Worm (Caenorhabditis elegans) whole organism, young adult: Measurements from ENCODE around the gene C50C3.1.

Source experiments
- B0019.2 ChIP-seq: fragments of 200-800 bp; sonication (Bioruptor generic); conservative IDR thresholded peaks from 2 replicates; pipeline ENCODE4 v1.3.6; 2022; ENCODE audit warnings: missing genetic modification reagents, missing genetic modification characterization, missing compliant biosample characterization
- B0035.1 ChIP-seq: sonication (generic microtip); optimal IDR thresholded peaks from 2 replicates; lab custom pipeline; 2016; ENCODE audit warnings: missing genetic modification characterization, mild to moderate bottlenecking, missing compliant biosample characterization, missing genotype, missing genetic modification reagents
- D2030.7 ChIP-seq: fragments of 200-800 bp; sonication (Bioruptor generic); IDR thresholded peaks from 2 replicates; pipeline ENCODE4 v1.3.6; 2022; ENCODE audit warnings: missing genetic modification reagents, missing genetic modification characterization, missing compliant biosample characterization
- F37B4.10 ChIP-seq: fragments of 200-800 bp; sonication (Bioruptor generic); IDR thresholded peaks from 2 replicates; pipeline ENCODE4 v1.3.6; 2022; ENCODE audit warnings: missing genetic modification characterization, missing compliant biosample characterization
- F57C9.4 ChIP-seq: sonication (generic microtip); optimal IDR thresholded peaks from 2 replicates; lab custom pipeline; 2017; ENCODE audit warnings: mild to moderate bottlenecking, missing genetic modification characterization, missing compliant biosample characterization
- Y53F4B.3 ChIP-seq: fragments of 200-800 bp; sonication (Bioruptor generic); IDR thresholded peaks from 2 replicates; pipeline ENCODE4 v1.3.6; 2022; ENCODE audit warnings: missing genetic modification reagents, missing genetic modification characterization, missing compliant biosample characterization
- Y67H2A.10 ChIP-seq: fragments of 200-800 bp; sonication (Bioruptor generic); conservative IDR thresholded peaks from 2 replicates; pipeline ENCODE4 v1.3.6; 2022; ENCODE audit warnings: missing genetic modification reagents, missing genetic modification characterization, missing compliant biosample characterization
- Y79H2A.3 ChIP-seq: fragments of 200-800 bp; sonication (Bioruptor generic); conservative IDR thresholded peaks from 2 replicates; pipeline ENCODE4 v1.3.6; 2022; ENCODE audit warnings: missing genetic modification reagents, missing genetic modification characterization, missing compliant biosample characterization
- ama-1 ChIP-seq, 3 experiments: fragments of 150-350 bp in 1 of 3; sonication (generic microtip) in 2 of 3; optimal IDR thresholded peaks; 2 replicates each; lab custom pipeline; 2014 to 2018; ENCODE audit warnings: missing biosample characterization in 2 of 3, missing genetic modification characterization in 2 of 3, missing genetic modification reagents in 2 of 3
- aptf-2 ChIP-seq: fragments of 200-800 bp; sonication (Bioruptor generic); conservative IDR thresholded peaks from 2 replicates; pipeline ENCODE4 v1.3.6; 2022; ENCODE audit warnings: missing genetic modification reagents, missing genetic modification characterization, missing compliant biosample characterization
- attf-3 ChIP-seq: fragments of 200-800 bp; sonication (Bioruptor generic); conservative IDR thresholded peaks from 2 replicates; pipeline ENCODE4 v1.3.6; 2022; ENCODE audit warnings: missing genetic modification reagents, missing genetic modification characterization, missing compliant biosample characterization
- attf-6 ChIP-seq: fragments of 200-800 bp; sonication (Bioruptor generic); IDR thresholded peaks from 2 replicates; pipeline ENCODE4 v1.3.6; 2022; ENCODE audit warnings: missing genetic modification reagents, missing genetic modification characterization, missing compliant biosample characterization
- bed-1 ChIP-seq: fragments of 200-800 bp; sonication (Bioruptor generic); IDR thresholded peaks from 2 replicates; pipeline ENCODE4 v1.3.6; 2022; ENCODE audit warnings: missing genetic modification reagents, missing genetic modification characterization, missing compliant biosample characterization
- cebp-1 ChIP-seq, 2 experiments: fragments of 200-800 bp in 1 of 2; sonication (Bioruptor generic) in 1 of 2; sonication (generic microtip) in 1 of 2; IDR thresholded peaks in 1 of 2; optimal IDR thresholded peaks in 1 of 2; 2 replicates each; pipeline versions ENCODE4 v1.3.6 to Lab custom; 2017 to 2022; ENCODE audit warnings: missing compliant biosample characterization in 2 of 2, missing genetic modification characterization in 2 of 2, mild to moderate bottlenecking in 1 of 2, missing genetic modification reagents in 1 of 2, moderate library complexity in 1 of 2
- ceh-40 ChIP-seq: fragments of 200-800 bp; sonication (Bioruptor generic); IDR thresholded peaks from 2 replicates; pipeline ENCODE4 v1.3.6; 2022; ENCODE audit warnings: missing genetic modification characterization, missing compliant biosample characterization
- efl-1 ChIP-seq: fragments of 150-350 bp; optimal IDR thresholded peaks from 2 replicates; lab custom pipeline; 2014; ENCODE audit warnings: missing biosample characterization, missing genetic modification reagents, missing genetic modification characterization
- egl-18 ChIP-seq: fragments of 200-800 bp; sonication (Bioruptor generic); IDR thresholded peaks from 2 replicates; pipeline ENCODE4 v1.3.6; 2022; ENCODE audit warnings: missing genetic modification reagents, missing genetic modification characterization, missing compliant biosample characterization
- egrh-3 ChIP-seq: fragments of 200-800 bp; sonication (Bioruptor generic); IDR thresholded peaks from 2 replicates; pipeline ENCODE4 v1.3.6; 2022; ENCODE audit warnings: missing genetic modification reagents, missing genetic modification characterization, missing compliant biosample characterization
- ets-4 ChIP-seq: fragments of 200-800 bp; sonication (Bioruptor generic); optimal IDR thresholded peaks from 2 replicates; lab custom pipeline; 2018; ENCODE audit warnings: mild to moderate bottlenecking, missing genetic modification characterization, missing compliant biosample characterization
- gei-17 ChIP-seq: fragments of 200-800 bp; sonication (Bioruptor generic); optimal IDR thresholded peaks from 2 replicates; lab custom pipeline; 2018; ENCODE audit warnings: mild to moderate bottlenecking, missing genetic modification characterization, missing compliant biosample characterization
- hlh-12 ChIP-seq: sonication (generic microtip); optimal IDR thresholded peaks from 2 replicates; lab custom pipeline; 2016; ENCODE audit warnings: missing genetic modification characterization, missing compliant biosample characterization
- hlh-26 ChIP-seq: fragments of 200-800 bp; sonication (Bioruptor generic); conservative IDR thresholded peaks from 2 replicates; pipeline ENCODE4 v1.3.6; 2022; ENCODE audit warnings: missing genetic modification reagents, missing genetic modification characterization, missing compliant biosample characterization
- hmg-1.2 ChIP-seq: fragments of 200-800 bp; sonication (Bioruptor generic); IDR thresholded peaks from 2 replicates; pipeline ENCODE4 v1.3.6; 2022; ENCODE audit warnings: missing genetic modification reagents, missing genetic modification characterization, missing compliant biosample characterization
- hmg-20 ChIP-seq: fragments of 200-800 bp; sonication (Bioruptor generic); IDR thresholded peaks from 2 replicates; pipeline ENCODE4 v1.3.6; 2022; ENCODE audit warnings: missing genetic modification reagents, missing genetic modification characterization, missing compliant biosample characterization
- hrde-1 ChIP-seq: sonication (generic microtip); optimal IDR thresholded peaks from 2 replicates; lab custom pipeline; 2016; ENCODE audit warnings: missing genetic modification characterization, mild to moderate bottlenecking, missing compliant biosample characterization, moderate library complexity, missing genotype, missing genetic modification reagents, borderline replicate concordance
- let-607 ChIP-seq, 2 experiments: fragments of 200-800 bp in 1 of 2; sonication (Bioruptor generic) in 1 of 2; sonication (generic microtip) in 1 of 2; optimal IDR thresholded peaks; 2 replicates each; lab custom pipeline; 2016 to 2018; ENCODE audit warnings: mild to moderate bottlenecking in 2 of 2, missing compliant biosample characterization in 2 of 2, missing genetic modification characterization in 2 of 2, moderate library complexity in 2 of 2, missing genotype in 1 of 2
- lin-35 ChIP-seq, 3 experiments: fragments of 150-350 bp in 2 of 3; sonication (generic microtip) in 1 of 3; optimal IDR thresholded peaks; 2 replicates each; lab custom pipeline; 2014 to 2018; ENCODE audit warnings: missing biosample characterization in 3 of 3, missing genetic modification characterization in 3 of 3, missing genetic modification reagents in 3 of 3
- lir-1 ChIP-seq: fragments of 200-800 bp; sonication (Bioruptor generic); conservative IDR thresholded peaks from 2 replicates; pipeline ENCODE4 v1.3.6; 2022; ENCODE audit warnings: missing genetic modification reagents, missing genetic modification characterization, missing compliant biosample characterization
- lsl-1 ChIP-seq: fragments of 200-800 bp; sonication (Bioruptor generic); optimal IDR thresholded peaks from 2 replicates; lab custom pipeline; 2018; ENCODE audit warnings: mild to moderate bottlenecking, missing genetic modification characterization, moderate library complexity, missing compliant biosample characterization
- lsy-27 ChIP-seq: sonication (generic microtip); optimal IDR thresholded peaks from 2 replicates; lab custom pipeline; 2017; ENCODE audit warnings: missing genetic modification characterization, mild to moderate bottlenecking, missing compliant biosample characterization, antibody characterized with exemption, missing genotype, borderline replicate concordance; ENCODE audit not compliant: insufficient read depth
- madf-10 ChIP-seq: sonication (generic microtip); optimal IDR thresholded peaks from 2 replicates; lab custom pipeline; 2016; ENCODE audit warnings: mild to moderate bottlenecking, missing genetic modification characterization, missing compliant biosample characterization
- madf-3 ChIP-seq: fragments of 200-800 bp; sonication (Bioruptor generic); IDR thresholded peaks from 2 replicates; pipeline ENCODE4 v1.3.6; 2022; ENCODE audit warnings: missing genetic modification reagents, missing genetic modification characterization, missing compliant biosample characterization
- mes-4 ChIP-seq: sonication (generic microtip); optimal IDR thresholded peaks from 2 replicates; lab custom pipeline; 2016; ENCODE audit warnings: missing genotype, missing genetic modification characterization, missing compliant biosample characterization
- nfya-1 ChIP-seq: sonication (generic microtip); optimal IDR thresholded peaks from 2 replicates; lab custom pipeline; 2017; ENCODE audit warnings: antibody characterized with exemption, missing compliant biosample characterization, missing genetic modification characterization, borderline replicate concordance; ENCODE audit not compliant: insufficient read depth
- nfya-2 ChIP-seq: fragments of 200-800 bp; sonication (Bioruptor generic); IDR thresholded peaks from 2 replicates; pipeline ENCODE4 v1.3.6; 2022; ENCODE audit warnings: missing genetic modification reagents, missing genetic modification characterization, missing compliant biosample characterization
- nfyb-1 ChIP-seq: fragments of 200-800 bp; sonication (Bioruptor generic); IDR thresholded peaks from 2 replicates; pipeline ENCODE4 v1.3.6; 2022; ENCODE audit warnings: missing genetic modification reagents, missing genetic modification characterization, missing compliant biosample characterization
- rec-8 ChIP-seq, 2 experiments: sonication (generic microtip); optimal IDR thresholded peaks; 2 replicates each; lab custom pipeline; 2016; ENCODE audit warnings: mild to moderate bottlenecking in 2 of 2, missing genetic modification characterization in 2 of 2, missing genetic modification reagents in 2 of 2, missing genotype in 2 of 2, missing biosample characterization in 1 of 2, missing compliant biosample characterization in 1 of 2, moderate library complexity in 1 of 2
- repo-1 ChIP-seq: sonication (generic microtip); optimal IDR thresholded peaks from 2 replicates; lab custom pipeline; 2017; ENCODE audit warnings: mild to moderate bottlenecking, missing genetic modification characterization, missing compliant biosample characterization
- sdz-38 ChIP-seq: sonication (generic microtip); optimal IDR thresholded peaks from 2 replicates; lab custom pipeline; 2016; ENCODE audit warnings: missing genotype, missing genetic modification characterization, missing compliant biosample characterization
- snpc-1.3 ChIP-seq: sonication (generic microtip); optimal IDR thresholded peaks from 2 replicates; lab custom pipeline; 2017; ENCODE audit warnings: missing genetic modification characterization, mild to moderate bottlenecking, missing compliant biosample characterization, antibody characterized with exemption, moderate library complexity, missing genotype, missing genetic modification reagents; ENCODE audit not compliant: insufficient read depth
- tbx-9 ChIP-seq: sonication (generic microtip); optimal IDR thresholded peaks from 2 replicates; lab custom pipeline; 2016; ENCODE audit warnings: borderline replicate concordance, missing genetic modification characterization, inconsistent platforms, missing compliant biosample characterization
- tlf-1 ChIP-seq: fragments of 200-800 bp; sonication (Bioruptor generic); optimal IDR thresholded peaks from 2 replicates; lab custom pipeline; 2018; ENCODE audit warnings: mild to moderate bottlenecking, missing genetic modification characterization, missing compliant biosample characterization
- zfh-2 ChIP-seq: fragments of 200-800 bp; sonication (Bioruptor generic); conservative IDR thresholded peaks from 2 replicates; pipeline ENCODE4 v1.3.6; 2022; ENCODE audit warnings: missing genetic modification reagents, missing genetic modification characterization, missing compliant biosample characterization
- zim-3 ChIP-seq: sonication (generic microtip); optimal IDR thresholded peaks from 2 replicates; lab custom pipeline; 2017; ENCODE audit warnings: mild to moderate bottlenecking, missing genetic modification characterization, moderate library complexity, missing compliant biosample characterization
- ztf-6 ChIP-seq: fragments of 200-800 bp; sonication (Bioruptor generic); IDR thresholded peaks from 2 replicates; pipeline ENCODE4 v1.3.6; 2022; ENCODE audit warnings: missing genetic modification reagents, missing genetic modification characterization, missing compliant biosample characterization

Gene C50C3.1

ce11 chrIII:8163788-8164423 lies 27.9 kb upstream of the C50C3.1 start, which contains the start of gene prp-8 (continued):
- TF ChIP-seq lsy-27 (no peak), tlf-1 (GFP tag; lab: Kevin White, UChicago) (peak; percentile 44), mes-4 (no peak), hlh-26 (no peak), tbx-9 (tag; lab: Kevin White, UChicago) (no peak), egl-18 (GFP tag; lab: Robert Waterston, UW) (no peak), B0019.2 (GFP tag; lab: Robert Waterston, UW) (0 out of 2 replicates have a peak, but pooled peaks have one; percentile 9), lir-1 (peak; percentile 67; the same call in 1 of the 2 replicates), zfh-2 (GFP tag; lab: Robert Waterston, UW) (no peak; the same call in 1 of the 2 replicates), let-607 (tag; optimal IDR thresholded peaks at IDR 0.05; lab: Kevin White, UChicago) (peak; percentile 20 to 30), hrde-1 (tag; lab: Kevin White, UChicago) (no peak), nfya-1 (tag; lab: Kevin White, UChicago) (no peak), B0035.1 (tag; lab: Kevin White, UChicago) (no peak), egrh-3 (peak; percentile 32; the same call in 1 of the 2 replicates), F57C9.4 (tag; lab: Kevin White, UChicago) (no peak), Y79H2A.3 (no peak), hmg-20 (GFP tag; lab: Robert Waterston, UW) (no peak), Y53F4B.3 (GFP tag; lab: Robert Waterston, UW) (no peak), F37B4.10 (no peak), ets-4 (no peak), lsl-1 (peak; percentile 86), hmg-1.2 (peak; percentile 60), aptf-2 (GFP tag; lab: Robert Waterston, UW) (no peak), nfya-2 (GFP tag; lab: Robert Waterston, UW) (no peak), bed-1 (GFP tag; lab: Robert Waterston, UW) (no peak), snpc-1.3 (tag; lab: Kevin White, UChicago) (peak; percentile 3), sdz-38 (no peak), gei-17 (no peak), madf-3 (GFP tag; lab: Robert Waterston, UW) (no peak), nfyb-1 (GFP tag; lab: Robert Waterston, UW) (peak; percentile 88), hlh-12 (tag; lab: Kevin White, UChicago) (no peak), ztf-6 (GFP tag; lab: Robert Waterston, UW) (no peak), zim-3 (no peak), ceh-40 (GFP tag; lab: Robert Waterston, UW) (0 out of 2 replicates have a peak, but pooled peaks have one; percentile 5), attf-6 (GFP tag; lab: Robert Waterston, UW) (no peak), D2030.7 (GFP tag; lab: Robert Waterston, UW) (peak; percentile 46), attf-3 (GFP tag; lab: Robert Waterston, UW) (peak; percentile 99), rec-8 (tag; optimal IDR thresholded peaks at IDR 0.05; lab: Kevin White, UChicago) (no peak), repo-1 (tag; lab: Kevin White, UChicago) (no peak), ama-1 (optimal IDR thresholded peaks at IDR 0.05; lab: Kevin White, UChicago) (no peak), ama-1 (GFP tag; optimal IDR thresholded peaks at IDR 0.05; lab: Kevin White, UChicago) (no peak), madf-10 (tag; lab: Kevin White, UChicago) (peak; percentile 80), efl-1 (GFP tag; lab: Kevin White, UChicago) (peak; percentile 74), lin-35 (GFP tag; optimal IDR thresholded peaks at IDR 0.05; lab: Kevin White, UChicago) (peak in 1 of 3 experiments; percentile 89), Y67H2A.10 (GFP tag; lab: Robert Waterston, UW) (peak; percentile 75; the same call in 1 of the 2 replicates), cebp-1 (GFP tag; IDR thresholded peaks at IDR 0.05; lab: Robert Waterston, UW) (peak; percentile 31; the same call in 1 of the 2 replicates), cebp-1 (tag; optimal IDR thresholded peaks at IDR 0.05; lab: Kevin White, UChicago) (peak; percentile 67)
